Comparison of ENCODE assay signal across 5 fruit fly cellular contexts in the genomic region with DNA sequence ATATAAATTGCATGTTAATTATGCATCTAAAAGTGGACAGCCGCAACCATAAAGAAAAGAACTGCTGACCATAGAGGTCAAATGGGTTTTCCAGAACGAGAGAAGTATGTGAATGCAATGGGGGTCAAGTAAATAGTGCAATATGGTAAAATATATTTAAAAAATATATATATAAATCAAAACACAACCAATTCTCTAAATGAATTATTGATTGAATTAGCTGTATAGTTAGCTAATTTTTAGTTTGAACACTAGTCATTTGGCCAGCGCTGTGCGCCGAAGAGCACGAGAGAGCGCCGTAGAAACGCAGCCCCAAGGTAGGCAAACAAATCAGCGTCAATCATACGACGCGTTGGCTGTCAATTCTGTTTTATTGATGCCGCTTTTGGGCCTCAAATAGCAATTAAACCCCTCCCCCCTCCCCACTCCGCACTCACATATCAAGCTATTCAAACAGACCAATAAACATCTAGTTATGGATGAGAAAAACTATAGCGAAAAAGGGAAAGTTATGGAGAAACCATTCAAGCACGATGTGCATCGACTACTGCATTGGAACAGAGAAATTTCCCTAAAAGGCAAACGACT.
TF ChIP-seq lines count a peak whose summit lies in the region.

No protein-coding gene starts in this region.

- peak; percentile 7 for TF ChIP-seq CTCF in whole organism, embryonic (GFP tag; optimal IDR thresholded peaks at IDR 0.05; lab: Kevin White, UChicago)

TF ChIP-seq in whole organism, adult, 20 proteins besides CTCF, POLR2A, EP300 and RAD21:
- TF ChIP-seq bab1 (GFP tag; optimal IDR thresholded peaks at IDR 0.05; lab: Kevin White, UChicago) (peak; percentile 74), CG12768 (GFP tag; optimal IDR thresholded peaks at IDR 0.05; lab: Kevin White, UChicago) (peak; percentile 30), pad (GFP tag; optimal IDR thresholded peaks at IDR 0.05; lab: Kevin White, UChicago) (peak; percentile 17), CG11617 (GFP tag; optimal IDR thresholded peaks at IDR 0.05; lab: Kevin White, UChicago) (peak; percentile 30), CG33017 (tag; optimal IDR thresholded peaks at IDR 0.05; lab: Kevin White, UChicago) (peak; percentile 79), Mnt (GFP tag; optimal IDR thresholded peaks at IDR 0.05; lab: Kevin White, UChicago) (peak; percentile 8), cnc (optimal IDR thresholded peaks at IDR 0.05; lab: Kevin White, UChicago) (no peak), toe (GFP tag; optimal IDR thresholded peaks at IDR 0.05; lab: Kevin White, UChicago) (no peak), CG1620 (GFP tag; optimal IDR thresholded peaks at IDR 0.05; lab: Kevin White, UChicago) (no peak), tj (GFP tag; optimal IDR thresholded peaks at IDR 0.05; lab: Kevin White, UChicago) (peak; percentile 2), CG7101 (tag; optimal IDR thresholded peaks at IDR 0.05; lab: Kevin White, UChicago) (peak; percentile 80), CG14711 (tag; optimal IDR thresholded peaks at IDR 0.05; lab: Kevin White, UChicago) (peak; percentile 71), CG7045 (GFP tag; optimal IDR thresholded peaks at IDR 0.05; lab: Kevin White, UChicago) (peak; percentile 12)

TF ChIP-seq in whole organism, embryonic, 481 proteins besides CTCF, POLR2A, EP300 and RAD21 (continues in another document):
- TF ChIP-seq fd3F (GFP tag; optimal IDR thresholded peaks at IDR 0.05; lab: Kevin White, UChicago): peak; percentile 75
- no peak for TF ChIP-seq h (optimal IDR thresholded peaks at IDR 0.05; lab: Kevin White, UChicago)
- peak; percentile 13 for TF ChIP-seq chn (GFP tag; optimal IDR thresholded peaks at IDR 0.05; lab: Kevin White, UChicago)
- TF ChIP-seq sens-2 (GFP tag; IDR thresholded peaks at IDR 0.05; lab: Robert Waterston, UW): 0 out of 2 replicates have a peak, but pooled peaks have one; percentile 67
- no peak for TF ChIP-seq lbe (GFP tag; optimal IDR thresholded peaks at IDR 0.05; lab: Kevin White, UChicago)
- no peak for TF ChIP-seq dan (GFP tag; IDR thresholded peaks at IDR 0.05; lab: Robert Waterston, UW)
- peak; percentile 48 for TF ChIP-seq schlank (tag; optimal IDR thresholded peaks at IDR 0.05; lab: Kevin White, UChicago)
- TF ChIP-seq Hr51 (GFP tag; optimal IDR thresholded peaks at IDR 0.05; lab: Kevin White, UChicago): peak in 1 of 2 experiments; percentile 87
- peak; percentile 32; the same call in 1 of the 2 replicates for TF ChIP-seq Poxn (GFP tag; IDR thresholded peaks at IDR 0.05; lab: Robert Waterston, UW)
- no peak for TF ChIP-seq Side (GFP tag; optimal IDR thresholded peaks at IDR 0.05; lab: Kevin White, UChicago)
- peak; percentile 53 for TF ChIP-seq CG6654 (GFP tag; optimal IDR thresholded peaks at IDR 0.05; lab: Kevin White, UChicago)
- TF ChIP-seq Rx (GFP tag; IDR thresholded peaks at IDR 0.05; lab: Robert Waterston, UW): peak; percentile 74
- no peak for TF ChIP-seq Dref (GFP tag; IDR thresholded peaks at IDR 0.05; lab: Robert Waterston, UW)
- TF ChIP-seq cwo (GFP tag; optimal IDR thresholded peaks at IDR 0.05; lab: Kevin White, UChicago): peak; percentile 76
- TF ChIP-seq cad (GFP tag; optimal IDR thresholded peaks at IDR 0.05; lab: Kevin White, UChicago): no peak
- peak in 1 of 3 experiments; percentile 10 for TF ChIP-seq Stat92E (GFP tag; optimal IDR thresholded peaks at IDR 0.05; lab: Kevin White, UChicago)
- TF ChIP-seq nmo (GFP tag; optimal IDR thresholded peaks at IDR 0.05; lab: Kevin White, UChicago): peak; percentile 88
- TF ChIP-seq rib (GFP tag; IDR thresholded peaks at IDR 0.05; lab: Robert Waterston, UW): peak; percentile 77

TF ChIP-seq in whole organism, prepupa, 60 proteins besides CTCF, POLR2A, EP300 and RAD21 (continues in another document):
- TF ChIP-seq CG3032 (tag; optimal IDR thresholded peaks at IDR 0.05; lab: Kevin White, UChicago) (peak; percentile 30), CG11294 (GFP tag; IDR thresholded peaks at IDR 0.05; lab: Robert Waterston, UW) (peak; percentile 66), lz (GFP tag; optimal IDR thresholded peaks at IDR 0.05; lab: Kevin White, UChicago) (peak; percentile 4), CG4318 (GFP tag; optimal IDR thresholded peaks at IDR 0.05; lab: Kevin White, UChicago) (peak; percentile 55), CG8319 (GFP tag; optimal IDR thresholded peaks at IDR 0.05; lab: Kevin White, UChicago) (no peak), Ets96B (tag; optimal IDR thresholded peaks at IDR 0.05; lab: Kevin White, UChicago) (peak; percentile 53), vri (GFP tag; optimal IDR thresholded peaks at IDR 0.05; lab: Kevin White, UChicago) (peak; percentile 8), CG32006 (GFP tag; optimal IDR thresholded peaks at IDR 0.05; lab: Kevin White, UChicago) (peak; percentile 80), svp (GFP tag; lab: Kevin White, UChicago) (no peak), CG3919 (GFP tag; optimal IDR thresholded peaks at IDR 0.05; lab: Kevin White, UChicago) (peak; percentile 58), Sox102F (GFP tag; optimal IDR thresholded peaks at IDR 0.05; lab: Kevin White, UChicago) (peak; percentile 8), esn (GFP tag; optimal IDR thresholded peaks at IDR 0.05; lab: Kevin White, UChicago) (peak; percentile 30), CG10669 (GFP tag; optimal IDR thresholded peaks at IDR 0.05; lab: Kevin White, UChicago) (peak; percentile 38), Gug (GFP tag; IDR thresholded peaks at IDR 0.05; lab: Robert Waterston, UW) (peak; percentile 70), CG6792 (GFP tag; optimal IDR thresholded peaks at IDR 0.05; lab: Kevin White, UChicago) (peak; percentile 33), fd59A (GFP tag; optimal IDR thresholded peaks at IDR 0.05; lab: Kevin White, UChicago) (no peak), Sox15 (GFP tag; optimal IDR thresholded peaks at IDR 0.05; lab: Kevin White, UChicago) (no peak), CG6808 (GFP tag; optimal IDR thresholded peaks at IDR 0.05; lab: Kevin White, UChicago) (no peak), CG8632 (GFP tag; optimal IDR thresholded peaks at IDR 0.05; lab: Kevin White, UChicago) (peak; percentile 37)

TF ChIP-seq in whole organism, pupa, 21 proteins besides CTCF, POLR2A, EP300 and RAD21 (continues in another document):
- TF ChIP-seq CG10348 (GFP tag; IDR thresholded peaks at IDR 0.05; lab: Robert Waterston, UW): peak; percentile 42; the same call in 1 of the 2 replicates
- peak; percentile 49 for TF ChIP-seq Pif1B (GFP tag; optimal IDR thresholded peaks at IDR 0.05; lab: Kevin White, UChicago)
- TF ChIP-seq CG14655 (GFP tag; optimal IDR thresholded peaks at IDR 0.05; lab: Kevin White, UChicago): no peak
- peak; percentile 89 for TF ChIP-seq CG4496 (GFP tag; IDR thresholded peaks at IDR 0.05; lab: Robert Waterston, UW)
- TF ChIP-seq CG17806 (tag; optimal IDR thresholded peaks at IDR 0.05; lab: Kevin White, UChicago): peak; percentile 53
- TF ChIP-seq Pif1A (GFP tag; optimal IDR thresholded peaks at IDR 0.05; lab: Kevin White, UChicago): peak; percentile 30
- TF ChIP-seq CG13204 (GFP tag; optimal IDR thresholded peaks at IDR 0.05; lab: Kevin White, UChicago): no peak
- peak; percentile 32 for TF ChIP-seq CG34367 (tag; optimal IDR thresholded peaks at IDR 0.05; lab: Kevin White, UChicago)
- no peak for TF ChIP-seq EcR (GFP tag; optimal IDR thresholded peaks at IDR 0.05; lab: Kevin White, UChicago)
- peak; percentile 69 for TF ChIP-seq CG8301 (tag; optimal IDR thresholded peaks at IDR 0.05; lab: Kevin White, UChicago)
- TF ChIP-seq D1 (tag; optimal IDR thresholded peaks at IDR 0.05; lab: Kevin White, UChicago): no peak
- TF ChIP-seq CG9948 (tag; optimal IDR thresholded peaks at IDR 0.05; lab: Kevin White, UChicago): peak; percentile 61
- TF ChIP-seq gl (tag; optimal IDR thresholded peaks at IDR 0.05; lab: Kevin White, UChicago): no peak
- TF ChIP-seq Ets98B (GFP tag; IDR thresholded peaks at IDR 0.05; lab: Robert Waterston, UW): peak; percentile 83
- TF ChIP-seq CG12605 (GFP tag; IDR thresholded peaks at IDR 0.05; lab: Robert Waterston, UW): peak; percentile 81
- TF ChIP-seq CG15710 (tag; optimal IDR thresholded peaks at IDR 0.05; lab: Kevin White, UChicago): peak; percentile 58
- peak; percentile 53; the same call in 1 of the 2 replicates for TF ChIP-seq rn (GFP tag; IDR thresholded peaks at IDR 0.05; lab: Robert Waterston, UW)
- TF ChIP-seq CG8159 (tag; optimal IDR thresholded peaks at IDR 0.05; lab: Kevin White, UChicago): peak; percentile 57
- TF ChIP-seq fd96Ca (GFP tag; IDR thresholded peaks at IDR 0.05; lab: Robert Waterston, UW): peak; percentile 79
- peak; percentile 88 for TF ChIP-seq CG32121 (GFP tag; IDR thresholded peaks at IDR 0.05; lab: Robert Waterston, UW)

TF ChIP-seq in whole organism, wandering third instar larva, 38 proteins besides CTCF, POLR2A, EP300 and RAD21 (continues in another document):
- TF ChIP-seq sv (GFP tag; optimal IDR thresholded peaks at IDR 0.05; lab: Kevin White, UChicago): peak; percentile 7
- no peak for TF ChIP-seq dl (GFP tag; optimal IDR thresholded peaks at IDR 0.05; lab: Kevin White, UChicago; ENCODE audit: insufficient read depth in 1 of 2, partially characterized antibody in 2 of 2)
- TF ChIP-seq OdsH (GFP tag; optimal IDR thresholded peaks at IDR 0.05; lab: Kevin White, UChicago): peak; percentile 10
- TF ChIP-seq usp (GFP tag; optimal IDR thresholded peaks at IDR 0.05; lab: Kevin White, UChicago): no peak
- TF ChIP-seq HLH106 (tag; optimal IDR thresholded peaks at IDR 0.05; lab: Kevin White, UChicago): peak; percentile 45
- no peak for TF ChIP-seq Mio (GFP tag; optimal IDR thresholded peaks at IDR 0.05; lab: Kevin White, UChicago)
- TF ChIP-seq Hnf4 (GFP tag; optimal IDR thresholded peaks at IDR 0.05; lab: Kevin White, UChicago): no peak
- TF ChIP-seq pan (optimal IDR thresholded peaks at IDR 0.05; lab: Kevin White, UChicago): no peak
- peak; percentile 12 for TF ChIP-seq ey (GFP tag; optimal IDR thresholded peaks at IDR 0.05; lab: Kevin White, UChicago)
- no peak for TF ChIP-seq Jra (GFP tag; optimal IDR thresholded peaks at IDR 0.05; lab: Kevin White, UChicago)
- no peak for TF ChIP-seq dmrt93B (GFP tag; optimal IDR thresholded peaks at IDR 0.05; lab: Kevin White, UChicago)
- no peak for TF ChIP-seq Dfd (GFP tag; optimal IDR thresholded peaks at IDR 0.05; lab: Kevin White, UChicago)
- TF ChIP-seq CG9705 (GFP tag; optimal IDR thresholded peaks at IDR 0.05; lab: Kevin White, UChicago): no peak
- TF ChIP-seq foxo (GFP tag; optimal IDR thresholded peaks at IDR 0.05; lab: Kevin White, UChicago): peak in 1 of 2 experiments; percentile 54
- TF ChIP-seq brk (GFP tag; optimal IDR thresholded peaks at IDR 0.05; lab: Kevin White, UChicago): no peak
- no peak for TF ChIP-seq fru (GFP tag; optimal IDR thresholded peaks at IDR 0.05; lab: Kevin White, UChicago)
- TF ChIP-seq GATAd (GFP tag; optimal IDR thresholded peaks at IDR 0.05; lab: Kevin White, UChicago): no peak
- TF ChIP-seq h (GFP tag; optimal IDR thresholded peaks at IDR 0.05; lab: Kevin White, UChicago): peak; percentile 29
- TF ChIP-seq jim (GFP tag; optimal IDR thresholded peaks at IDR 0.05; lab: Kevin White, UChicago): no peak
- no peak for TF ChIP-seq Rel (GFP tag; optimal IDR thresholded peaks at IDR 0.05; lab: Kevin White, UChicago)
- no peak for TF ChIP-seq Rel (tag; optimal IDR thresholded peaks at IDR 0.05; lab: Kevin White, UChicago)
- TF ChIP-seq rgr (GFP tag; optimal IDR thresholded peaks at IDR 0.05; lab: Kevin White, UChicago): peak; percentile 63
- no peak for TF ChIP-seq N (GFP tag; optimal IDR thresholded peaks at IDR 0.05; lab: Kevin White, UChicago)
